Worm (Caenorhabditis elegans): ENCODE results near the gene gcy-18.

Gene gcy-18

DNA sequence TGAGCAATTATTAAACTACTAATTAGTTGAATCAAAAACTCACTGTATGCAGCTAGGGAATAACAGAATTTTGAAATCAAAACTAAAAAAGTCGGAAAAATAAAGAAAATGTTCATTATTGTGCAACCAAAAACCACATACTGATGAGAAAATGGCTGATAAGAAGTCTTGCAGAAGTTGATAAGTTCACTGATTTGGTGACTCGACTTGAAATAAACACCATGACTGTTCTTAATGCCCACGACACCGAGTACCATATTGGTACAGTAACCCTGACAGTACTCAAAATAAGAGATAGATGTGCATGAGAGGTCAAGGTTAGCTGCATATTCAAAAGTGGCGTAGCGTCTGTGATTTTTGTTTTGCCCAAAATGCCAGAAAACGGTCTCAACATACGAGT, 26.1 kb downstream of the gcy-18 start:
- TF ChIP-seq scrt-1 (GFP tag; IDR thresholded peaks at IDR 0.05) (no peak), hnd-1 (tag; optimal IDR thresholded peaks at IDR 0.05) (no peak), flt-1 (GFP tag; IDR thresholded peaks at IDR 0.05) (no peak), sea-1 (GFP tag; conservative IDR thresholded peaks at IDR 0.05) (no peak)

ce11 chrIV:12890445-12890844, 30.5 kb downstream of the gcy-18 start, which contains the start of gene K08D8.6:
TSS of gene K08D8.6 (minus strand) at chrIV:12890508.
- TF ChIP-seq tbx-37 (GFP tag; conservative IDR thresholded peaks at IDR 0.05) (no peak), flt-1 (GFP tag; IDR thresholded peaks at IDR 0.05) (no peak), aly-1 (tag; optimal IDR thresholded peaks at IDR 0.05) (no peak), tbx-11 (GFP tag; IDR thresholded peaks at IDR 0.05) (no peak), sea-1 (GFP tag; conservative IDR thresholded peaks at IDR 0.05) (no peak), ets-7 (tag; optimal IDR thresholded peaks at IDR 0.05) (no peak), B0310.2 (tag; optimal IDR thresholded peaks at IDR 0.05) (no peak), hmbx-1 (tag; optimal IDR thresholded peaks at IDR 0.05) (no peak), ceh-36 (tag; optimal IDR thresholded peaks at IDR 0.05) (no peak), scrt-1 (GFP tag; IDR thresholded peaks at IDR 0.05) (no peak), tra-4 (tag; optimal IDR thresholded peaks at IDR 0.05) (no peak), hnd-1 (tag; optimal IDR thresholded peaks at IDR 0.05) (no peak), ama-1 (optimal IDR thresholded peaks at IDR 0.05) (no peak)

DNA sequence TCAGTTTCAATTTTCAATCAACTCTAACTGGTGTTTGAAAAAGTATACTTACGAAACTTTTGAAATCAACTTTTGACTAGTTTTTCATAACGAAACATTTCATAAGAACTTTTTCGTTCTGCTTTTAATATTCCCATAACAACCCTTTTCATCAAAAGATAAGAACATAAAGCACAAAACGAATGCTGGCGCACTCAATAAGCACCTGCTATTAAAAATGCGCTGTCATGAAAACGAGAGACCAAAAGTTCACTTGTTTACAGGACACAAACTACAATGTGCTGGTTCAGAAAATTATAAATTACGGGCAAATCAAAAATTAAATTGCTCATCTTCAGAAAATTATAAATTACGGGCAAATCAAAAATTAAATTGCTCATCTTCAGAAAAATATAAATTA, 31.2 kb downstream of the gcy-18 start:
- no peak for TF ChIP-seq hmbx-1 (tag; optimal IDR thresholded peaks at IDR 0.05)
- TF ChIP-seq hnd-1 (tag; optimal IDR thresholded peaks at IDR 0.05), result no peak
- TF ChIP-seq tbx-37 (GFP tag; conservative IDR thresholded peaks at IDR 0.05), result no peak
- TF ChIP-seq tbx-11 (GFP tag; IDR thresholded peaks at IDR 0.05), result no peak
- no peak for TF ChIP-seq scrt-1 (GFP tag; IDR thresholded peaks at IDR 0.05)
- no peak for TF ChIP-seq sea-1 (GFP tag; conservative IDR thresholded peaks at IDR 0.05)
- TF ChIP-seq ceh-36 (tag; optimal IDR thresholded peaks at IDR 0.05), result no peak
- no peak for TF ChIP-seq ets-7 (tag; optimal IDR thresholded peaks at IDR 0.05)
- no peak for TF ChIP-seq aly-1 (tag; optimal IDR thresholded peaks at IDR 0.05)
- no peak for TF ChIP-seq pes-1 (GFP tag; IDR thresholded peaks at IDR 0.05)
- no peak for TF ChIP-seq ceh-13 (GFP tag; optimal IDR thresholded peaks at IDR 0.05)

DNA sequence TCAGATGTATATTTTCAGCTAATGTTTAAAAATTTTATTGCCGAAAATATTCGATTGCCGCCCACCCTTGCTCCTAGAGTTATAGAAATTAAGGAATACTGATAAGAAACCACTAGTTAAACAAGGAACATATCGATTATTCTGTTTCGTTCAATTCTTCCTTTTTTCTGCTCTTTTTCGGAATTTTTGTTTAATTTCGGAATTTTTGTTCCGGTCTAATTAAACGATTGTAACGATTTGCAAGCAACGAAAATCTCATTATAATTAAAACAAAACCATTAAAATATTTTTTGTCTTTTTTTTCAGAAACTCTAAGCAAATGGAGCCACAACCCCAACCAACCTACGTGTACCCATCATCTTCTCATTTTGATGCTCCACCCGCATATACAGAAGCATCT, 32.3 kb downstream of the gcy-18 start, which contains the start of gene K08D8.1:
TSS of gene K08D8.1 (plus strand) at position 301 of the 400 bp plus-strand sequence.
- no peak for TF ChIP-seq B0310.2 (tag; optimal IDR thresholded peaks at IDR 0.05)
- TF ChIP-seq ets-7 (tag; optimal IDR thresholded peaks at IDR 0.05), result no peak

- TF ChIP-seq sea-1 (GFP tag; conservative IDR thresholded peaks at IDR 0.05), result no peak
- no peak for TF ChIP-seq scrt-1 (GFP tag; IDR thresholded peaks at IDR 0.05)
- no peak for TF ChIP-seq aly-1 (tag; optimal IDR thresholded peaks at IDR 0.05)
- no peak for TF ChIP-seq B0310.2 (tag; optimal IDR thresholded peaks at IDR 0.05)
- TF ChIP-seq hmg-4 (GFP tag; optimal IDR thresholded peaks at IDR 0.05), result no peak
- TF ChIP-seq hmbx-1 (tag; optimal IDR thresholded peaks at IDR 0.05), result no peak
- TF ChIP-seq tbx-37 (GFP tag; conservative IDR thresholded peaks at IDR 0.05), result no peak
- TF ChIP-seq F13C5.2 (tag; optimal IDR thresholded peaks at IDR 0.05), result no peak
- TF ChIP-seq tbx-11 (GFP tag; IDR thresholded peaks at IDR 0.05), result no peak
- no peak for TF ChIP-seq ceh-36 (tag; optimal IDR thresholded peaks at IDR 0.05)
- no peak for TF ChIP-seq ama-1 (optimal IDR thresholded peaks at IDR 0.05)
- no peak for TF ChIP-seq ets-7 (tag; optimal IDR thresholded peaks at IDR 0.05)
- no peak for TF ChIP-seq ceh-13 (GFP tag; optimal IDR thresholded peaks at IDR 0.05)
- no peak for TF ChIP-seq tra-4 (tag; optimal IDR thresholded peaks at IDR 0.05)
Observed at ce11 chrIV:12893166-12893565, 33.3 kb downstream of the gcy-18 start, which contains the start of gene K08D8.12. TSS of gene K08D8.12 (plus strand) at chrIV:12893466.

DNA sequence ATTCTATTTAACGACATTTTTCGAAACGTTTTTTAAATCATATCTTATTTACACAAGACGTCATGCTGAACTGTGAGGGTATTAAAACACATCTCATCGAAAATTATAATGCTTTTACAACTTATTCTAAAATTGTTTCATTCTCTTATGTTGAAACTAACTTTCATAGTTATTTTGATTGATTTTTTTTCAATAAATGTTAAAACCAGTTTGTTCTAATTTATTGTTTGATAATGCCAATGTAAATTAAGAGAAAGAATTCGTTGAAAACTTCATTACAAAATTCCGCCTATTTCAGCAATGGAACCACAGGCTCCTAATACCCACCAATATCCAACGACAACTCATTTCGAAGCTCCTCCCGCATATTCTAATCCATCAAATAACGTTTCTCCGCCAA, 35.1 kb downstream of the gcy-18 start, which contains the start of gene K08D8.11:
TSS of gene K08D8.11 (plus strand) at position 301 of the 400 bp plus-strand sequence.
- no peak for TF ChIP-seq tbx-37 (GFP tag; conservative IDR thresholded peaks at IDR 0.05)
- no peak for TF ChIP-seq hnd-1 (tag; optimal IDR thresholded peaks at IDR 0.05)
- TF ChIP-seq ceh-36 (tag; optimal IDR thresholded peaks at IDR 0.05), result no peak
- no peak for TF ChIP-seq ets-7 (tag; optimal IDR thresholded peaks at IDR 0.05)
- TF ChIP-seq flt-1 (GFP tag; IDR thresholded peaks at IDR 0.05), result no peak
- no peak for TF ChIP-seq tra-4 (tag; optimal IDR thresholded peaks at IDR 0.05)
- no peak for TF ChIP-seq pes-1 (GFP tag; IDR thresholded peaks at IDR 0.05)
- no peak for TF ChIP-seq ama-1 (optimal IDR thresholded peaks at IDR 0.05)
- no peak for TF ChIP-seq hmbx-1 (tag; optimal IDR thresholded peaks at IDR 0.05)
- TF ChIP-seq sea-1 (GFP tag; conservative IDR thresholded peaks at IDR 0.05), result no peak

- TF ChIP-seq tra-4 (tag; optimal IDR thresholded peaks at IDR 0.05) (no peak), scrt-1 (GFP tag; IDR thresholded peaks at IDR 0.05) (no peak), B0310.2 (tag; optimal IDR thresholded peaks at IDR 0.05) (no peak), pes-1 (GFP tag; IDR thresholded peaks at IDR 0.05) (no peak), hmbx-1 (tag; optimal IDR thresholded peaks at IDR 0.05) (no peak), hmg-4 (GFP tag; optimal IDR thresholded peaks at IDR 0.05) (no peak), ceh-13 (GFP tag; optimal IDR thresholded peaks at IDR 0.05) (no peak), tbx-37 (GFP tag; conservative IDR thresholded peaks at IDR 0.05) (no peak), hnd-1 (tag; optimal IDR thresholded peaks at IDR 0.05) (no peak), ama-1 (optimal IDR thresholded peaks at IDR 0.05) (no peak), aly-1 (tag; optimal IDR thresholded peaks at IDR 0.05) (no peak), tbx-11 (GFP tag; IDR thresholded peaks at IDR 0.05) (no peak), sea-1 (GFP tag; conservative IDR thresholded peaks at IDR 0.05) (no peak), ets-7 (tag; optimal IDR thresholded peaks at IDR 0.05) (no peak), flt-1 (GFP tag; IDR thresholded peaks at IDR 0.05) (no peak)
Observed at ce11 chrIV:12896371-12896882, 36.5 kb downstream of the gcy-18 start, which contains the start of gene K08D8.7. TSS of gene K08D8.7 (plus strand) at chrIV:12896832.

DNA sequence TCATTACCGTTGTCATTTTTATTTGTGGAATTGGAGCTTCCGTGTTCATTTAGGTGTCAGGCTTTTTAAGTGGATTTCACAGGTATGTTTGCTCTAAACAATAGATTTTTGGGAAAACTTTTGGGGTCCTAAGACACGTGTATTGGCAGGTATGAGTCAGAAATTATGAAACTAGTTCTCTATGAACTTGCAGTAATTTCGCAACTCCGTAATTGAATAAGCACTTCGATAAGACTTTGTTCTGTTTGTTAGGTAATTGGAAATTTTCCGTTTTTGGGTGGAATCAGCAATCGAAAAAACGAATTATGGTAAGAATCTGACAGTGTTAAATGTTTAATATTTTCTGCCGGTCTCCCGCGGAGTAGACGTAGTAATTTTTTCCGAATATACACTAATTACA, 37.2 kb downstream of the gcy-18 start:
- TF ChIP-seq ets-7 (tag; optimal IDR thresholded peaks at IDR 0.05) (no peak), tbx-37 (GFP tag; conservative IDR thresholded peaks at IDR 0.05) (no peak), sea-1 (GFP tag; conservative IDR thresholded peaks at IDR 0.05) (no peak)
